Fruit fly (Drosophila melanogaster) whole organism, embryonic: ENCODE data around the gene CG15891.

Experiments
- CG10209 ChIP-seq: fragments of 200-800 bp; sonication (Bioruptor generic); optimal IDR thresholded peaks from 3 replicates; lab custom pipeline; 2017; ENCODE audit warnings: missing biosample characterization, mild to moderate bottlenecking, missing genetic modification characterization, missing genetic modification reagents
- CG10431 ChIP-seq: fragments of 200-800 bp; sonication (Bioruptor generic); optimal IDR thresholded peaks from 3 replicates; lab custom pipeline; 2018; ENCODE audit warnings: missing biosample characterization, mild to moderate bottlenecking, missing genetic modification characterization
- CG10565 ChIP-seq: fragments of 200-800 bp; sonication (Bioruptor generic); optimal IDR thresholded peaks from 3 replicates; lab custom pipeline; 2016; ENCODE audit warnings: missing biosample characterization, mild to moderate bottlenecking, missing genetic modification characterization
- CG10654 ChIP-seq: fragments of 200-800 bp; sonication (Bioruptor generic); optimal IDR thresholded peaks from 2 replicates; lab custom pipeline; 2016; ENCODE audit warnings: missing biosample characterization, missing genetic modification characterization
- CG1233 ChIP-seq: fragments of 200-800 bp; sonication (Bioruptor generic); optimal IDR thresholded peaks from 4 replicates; lab custom pipeline; 2018; ENCODE audit warnings: missing biosample characterization, mild to moderate bottlenecking, missing genetic modification characterization
- CG12769 ChIP-seq: fragments of 200-800 bp; sonication (Bioruptor generic); optimal IDR thresholded peaks from 2 replicates; lab custom pipeline; 2019; ENCODE audit warnings: missing biosample characterization, mild to moderate bottlenecking, missing genetic modification characterization, moderate library complexity
- CG14050 ChIP-seq: fragments of 200-800 bp; sonication (Bioruptor generic); IDR thresholded peaks from 3 replicates; pipeline ENCODE4 v1.3.6; 2022; ENCODE audit warnings: missing biosample characterization, missing genetic modification characterization
- CG14441 ChIP-seq: fragments of 200-800 bp; sonication (Bioruptor generic); IDR thresholded peaks from 2 replicates; pipeline ENCODE4 v1.3.6; 2022; ENCODE audit warnings: missing biosample characterization, missing genetic modification characterization
- CG15696 ChIP-seq: fragments of 200-800 bp; sonication (Bioruptor generic); optimal IDR thresholded peaks from 2 replicates; lab custom pipeline; 2019; ENCODE audit warnings: missing biosample characterization, mild to moderate bottlenecking, missing genetic modification characterization, moderate library complexity
- CG17612 ChIP-seq: fragments of 200-800 bp; sonication (Bioruptor generic); IDR thresholded peaks from 2 replicates; pipeline ENCODE4 v1.3.6; 2022; ENCODE audit warnings: missing biosample characterization, missing genetic modification characterization
- CG1832 ChIP-seq: fragments of 200-800 bp; sonication (Bioruptor generic); optimal IDR thresholded peaks from 2 replicates; lab custom pipeline; 2017; ENCODE audit warnings: missing biosample characterization, mild to moderate bottlenecking, missing genetic modification characterization, inconsistent platforms
- CG2116 ChIP-seq: fragments of 200-800 bp; sonication (Bioruptor generic); optimal IDR thresholded peaks from 3 replicates; lab custom pipeline; 2018; ENCODE audit warnings: missing biosample characterization, mild to moderate bottlenecking, missing genetic modification characterization
- CG34422 ChIP-seq: fragments of 200-800 bp; sonication (Bioruptor generic); IDR thresholded peaks from 3 replicates; pipeline ENCODE4 v1.3.6; 2022; ENCODE audit warnings: missing biosample characterization, missing genetic modification characterization
- CG4617 ChIP-seq: fragments of 200-800 bp; sonication (Bioruptor generic); optimal IDR thresholded peaks from 3 replicates; lab custom pipeline; 2016; ENCODE audit warnings: missing biosample characterization, missing genetic modification characterization, borderline replicate concordance
- CG4820 ChIP-seq: fragments of 200-800 bp; sonication (Bioruptor generic); optimal IDR thresholded peaks from 3 replicates; lab custom pipeline; 2016; ENCODE audit warnings: missing biosample characterization, missing genetic modification characterization
- CG4854 ChIP-seq: fragments of 200-800 bp; sonication (Bioruptor generic); optimal IDR thresholded peaks from 2 replicates; lab custom pipeline; 2016; ENCODE audit warnings: missing biosample characterization, missing genetic modification characterization, inconsistent platforms
- CG8359 ChIP-seq: fragments of 200-800 bp; sonication (Bioruptor generic); optimal IDR thresholded peaks from 2 replicates; lab custom pipeline; 2017; ENCODE audit warnings: missing biosample characterization, mild to moderate bottlenecking, missing genetic modification characterization, borderline replicate concordance
- CG8388 ChIP-seq: fragments of 200-800 bp; sonication (Bioruptor generic); optimal IDR thresholded peaks from 2 replicates; lab custom pipeline; 2019; ENCODE audit warnings: missing biosample characterization, mild to moderate bottlenecking, missing genetic modification characterization, moderate library complexity
- CG9932 ChIP-seq: fragments of 200-800 bp; sonication (Bioruptor generic); IDR thresholded peaks from 2 replicates; pipeline ENCODE4 v1.3.6; 2022; ENCODE audit warnings: missing biosample characterization, missing genetic modification characterization
- D ChIP-seq, 2 experiments: fragments of 200-800 bp in 1 of 2; fragments of >200 bp in 1 of 2; sonication (Bioruptor generic) in 1 of 2; optimal IDR thresholded peaks; 2 replicates in 1 of 2; 3 replicates in 1 of 2; lab custom pipeline; 2017; ENCODE audit warnings: mild to moderate bottlenecking in 1 of 2, missing biosample characterization in 1 of 2, missing genetic modification characterization in 1 of 2, missing genetic modification reagents in 1 of 2
- Drgx ChIP-seq: fragments of 200-800 bp; sonication (Bioruptor generic); IDR thresholded peaks from 2 replicates; pipeline ENCODE4 v1.3.6; 2022; ENCODE audit warnings: missing biosample characterization, missing genetic modification characterization
- Eip74EF ChIP-seq, 2 experiments: fragments of 200-800 bp in 1 of 2; fragments of >200 bp in 1 of 2; sonication (Bioruptor generic) in 1 of 2; optimal IDR thresholded peaks; 2 replicates each; lab custom pipeline; 2017 to 2019; ENCODE audit warnings: missing biosample characterization in 2 of 2, missing genetic modification characterization in 2 of 2, mild to moderate bottlenecking in 1 of 2, moderate library complexity in 1 of 2
- H2.0 ChIP-seq: fragments of 200-800 bp; sonication (Bioruptor generic); IDR thresholded peaks from 2 replicates; pipeline ENCODE4 v1.3.6; 2022; ENCODE audit warnings: missing biosample characterization, missing genetic modification characterization
- HmgZ ChIP-seq: fragments of 200-800 bp; sonication (Bioruptor generic); optimal IDR thresholded peaks from 2 replicates; lab custom pipeline; 2018; ENCODE audit warnings: missing biosample characterization, mild to moderate bottlenecking, missing genetic modification characterization
- MESR4 ChIP-seq: fragments of 200-800 bp; sonication (Bioruptor generic); optimal IDR thresholded peaks from 2 replicates; lab custom pipeline; 2018; ENCODE audit warnings: missing biosample characterization, mild to moderate bottlenecking, missing genetic modification characterization, moderate library complexity
- MTF-1 ChIP-seq: fragments of 200-800 bp; sonication (Bioruptor generic); optimal IDR thresholded peaks from 2 replicates; lab custom pipeline; 2018; ENCODE audit warnings: missing biosample characterization, mild to moderate bottlenecking, missing genetic modification characterization, borderline replicate concordance
- Myb ChIP-seq: fragments of 200-800 bp; sonication (Bioruptor generic); optimal IDR thresholded peaks from 2 replicates; lab custom pipeline; 2016; ENCODE audit warnings: missing biosample characterization, missing genetic modification characterization
- Tbp ChIP-seq: fragments of >200 bp; optimal IDR thresholded peaks from 2 replicates; lab custom pipeline; 2018; ENCODE audit warnings: missing biosample characterization, missing genetic modification characterization
- caup ChIP-seq: fragments of 200-800 bp; sonication (Bioruptor generic); optimal IDR thresholded peaks from 3 replicates; lab custom pipeline; 2017; ENCODE audit warnings: missing biosample characterization, mild to moderate bottlenecking, missing genetic modification characterization, moderate library complexity; ENCODE audit not compliant: severe bottlenecking
- ci ChIP-seq: fragments of 200-800 bp; sonication (Bioruptor generic); IDR thresholded peaks from 3 replicates; pipeline ENCODE4 v1.3.6; 2022; ENCODE audit warnings: missing biosample characterization, missing genetic modification characterization
- da ChIP-seq: fragments of 200-800 bp; sonication (Bioruptor generic); optimal IDR thresholded peaks from 2 replicates; lab custom pipeline; 2016; ENCODE audit warnings: missing biosample characterization, missing genetic modification characterization
- fd102C ChIP-seq: fragments of 200-800 bp; sonication (Bioruptor generic); optimal IDR thresholded peaks from 2 replicates; lab custom pipeline; 2018; ENCODE audit warnings: missing biosample characterization, mild to moderate bottlenecking, missing genetic modification characterization, moderate library complexity
- gem ChIP-seq: fragments of 200-800 bp; sonication (Bioruptor generic); optimal IDR thresholded peaks from 2 replicates; lab custom pipeline; 2019; ENCODE audit warnings: missing biosample characterization, mild to moderate bottlenecking, missing genetic modification characterization, moderate library complexity
- hb ChIP-seq: fragments of 200-800 bp; sonication (Bioruptor generic); IDR thresholded peaks from 3 replicates; pipeline ENCODE4 v1.3.6; 2022; ENCODE audit warnings: missing biosample characterization, missing genetic modification characterization; ENCODE audit not compliant: partially characterized antibody
- jing ChIP-seq: fragments of 200-800 bp; sonication (Bioruptor generic); optimal IDR thresholded peaks from 2 replicates; lab custom pipeline; 2018; ENCODE audit warnings: missing biosample characterization, mild to moderate bottlenecking, missing genetic modification characterization
- odd ChIP-seq: fragments of 200-800 bp; sonication (Bioruptor generic); optimal IDR thresholded peaks from 2 replicates; lab custom pipeline; 2017; ENCODE audit warnings: missing biosample characterization, mild to moderate bottlenecking, missing genetic modification characterization
- onecut ChIP-seq: fragments of 200-800 bp; sonication (Bioruptor generic); IDR thresholded peaks from 2 replicates; pipeline ENCODE4 v1.3.6; 2022; ENCODE audit warnings: missing biosample characterization, missing genetic modification characterization
- pnt ChIP-seq: fragments of 200-800 bp; sonication (Bioruptor generic); optimal IDR thresholded peaks from 3 replicates; lab custom pipeline; 2016; ENCODE audit warnings: missing biosample characterization, missing genetic modification characterization
- pum ChIP-seq: fragments of 200-800 bp; sonication (Bioruptor generic); optimal IDR thresholded peaks from 2 replicates; lab custom pipeline; 2016; ENCODE audit warnings: missing biosample characterization, missing genetic modification characterization
- sc ChIP-seq, 3 experiments: fragments of >200 bp in 2 of 3; fragments of 200-800 bp in 1 of 3; sonication (Bioruptor generic) in 1 of 3; optimal IDR thresholded peaks; 2 replicates in 2 of 3; 3 replicates in 1 of 3; lab custom pipeline; 2017; ENCODE audit warnings: mild to moderate bottlenecking in 1 of 3, missing biosample characterization in 1 of 3, missing genetic modification characterization in 1 of 3, missing genetic modification reagents in 1 of 3
- schlank ChIP-seq: fragments of 200-800 bp; sonication (Bioruptor generic); optimal IDR thresholded peaks from 2 replicates; lab custom pipeline; 2018; ENCODE audit warnings: missing biosample characterization, mild to moderate bottlenecking, missing genetic modification characterization
- scrt ChIP-seq: fragments of 200-800 bp; sonication (Bioruptor generic); optimal IDR thresholded peaks from 2 replicates; lab custom pipeline; 2018; ENCODE audit warnings: missing biosample characterization, mild to moderate bottlenecking, missing genetic modification characterization, moderate library complexity
- slp2 ChIP-seq: fragments of 200-800 bp; sonication (Bioruptor generic); optimal IDR thresholded peaks from 2 replicates; lab custom pipeline; 2016; ENCODE audit warnings: missing biosample characterization, missing genetic modification characterization
- ssp ChIP-seq: fragments of 200-800 bp; sonication (Bioruptor generic); IDR thresholded peaks from 2 replicates; pipeline ENCODE4 v1.3.6; 2022; ENCODE audit warnings: missing biosample characterization, missing genetic modification characterization
- stc ChIP-seq: fragments of 200-800 bp; sonication (Bioruptor generic); IDR thresholded peaks from 2 replicates; pipeline ENCODE4 v1.3.6; 2022; ENCODE audit warnings: missing biosample characterization, missing genetic modification characterization
- tap ChIP-seq: fragments of 200-800 bp; optimal IDR thresholded peaks from 3 replicates; lab custom pipeline; 2019; ENCODE audit warnings: missing biosample characterization, mild to moderate bottlenecking, missing genetic modification characterization, moderate library complexity
- vfl ChIP-seq: fragments of 200-800 bp; sonication (Bioruptor generic); optimal IDR thresholded peaks from 2 replicates; lab custom pipeline; 2016; ENCODE audit warnings: missing biosample characterization, missing genetic modification characterization
- wdn ChIP-seq: fragments of 200-800 bp; sonication (Bioruptor generic); IDR thresholded peaks from 2 replicates; pipeline ENCODE4 v1.3.6; 2022; ENCODE audit warnings: missing biosample characterization, missing genetic modification characterization
- z ChIP-seq: fragments of 200-800 bp; sonication (Bioruptor generic); IDR thresholded peaks from 3 replicates; pipeline ENCODE4 v1.3.6; 2022; ENCODE audit warnings: missing biosample characterization, missing genetic modification characterization

The CG15891 gene

DNA sequence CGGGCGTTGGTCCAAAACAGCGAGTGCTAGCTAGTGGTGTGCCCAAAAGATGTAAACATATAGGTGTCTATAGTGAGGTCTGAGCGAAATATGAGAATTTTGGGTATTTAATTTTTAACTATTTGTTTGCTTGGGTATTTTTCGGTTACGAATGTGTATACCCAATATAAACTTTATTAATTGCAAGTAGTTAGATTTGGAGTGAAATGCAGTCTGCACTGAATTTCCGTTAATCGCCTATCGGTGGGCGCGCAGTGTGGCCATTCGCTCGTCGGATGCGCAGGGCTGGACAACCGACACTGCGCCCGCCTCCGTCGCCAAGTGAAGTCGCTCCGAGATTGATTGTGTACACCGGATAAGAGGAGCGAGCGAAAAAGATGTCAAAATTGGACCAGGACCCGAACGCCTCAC, at the start of gene CG15891, which contains the start of gene CG3815 (continued):
- TF ChIP-seq slp2 (GFP tag; lab: Kevin White, UChicago), result peak; percentile 16
- no peak for TF ChIP-seq fd102C (GFP tag; lab: Kevin White, UChicago)
- peak; percentile 37 for TF ChIP-seq CG10654 (GFP tag; lab: Kevin White, UChicago)
- TF ChIP-seq CG10565 (GFP tag; lab: Kevin White, UChicago), result no peak
- TF ChIP-seq wdn (GFP tag; lab: Robert Waterston, UW), result 0 out of 2 replicates have a peak, but pooled peaks have one; percentile 41
- TF ChIP-seq CG8388 (GFP tag; lab: Kevin White, UChicago), result peak; percentile 55
- peak; percentile 71 for TF ChIP-seq ssp (GFP tag; lab: Robert Waterston, UW)
- TF ChIP-seq ci (GFP tag; lab: Robert Waterston, UW), result 0 out of 3 replicates have a peak, but pooled peaks have one; percentile 40
- peak; percentile 53 for TF ChIP-seq MESR4 (GFP tag; lab: Kevin White, UChicago)
- no peak for TF ChIP-seq CG4854 (GFP tag; lab: Kevin White, UChicago)
- no peak for TF ChIP-seq z (GFP tag; lab: Robert Waterston, UW)
- TF ChIP-seq Drgx (GFP tag; lab: Robert Waterston, UW), result no peak
- TF ChIP-seq Tbp (GFP tag; lab: Kevin White, UChicago), result no peak
- TF ChIP-seq CG10209 (GFP tag; lab: Kevin White, UChicago), result no peak
- no peak for TF ChIP-seq D (optimal IDR thresholded peaks at IDR 0.05; lab: Kevin White, UChicago)
- no peak for TF ChIP-seq D (GFP tag; optimal IDR thresholded peaks at IDR 0.05; lab: Kevin White, UChicago)
- TF ChIP-seq stc (GFP tag; lab: Robert Waterston, UW), result no peak
- TF ChIP-seq scrt (GFP tag; lab: Kevin White, UChicago), result no peak
- TF ChIP-seq CG10431 (GFP tag; lab: Kevin White, UChicago), result no peak
- TF ChIP-seq pnt, result peak; percentile 25
- TF ChIP-seq CG15696 (tag; lab: Kevin White, UChicago), result peak; percentile 56
- peak; percentile 74 for TF ChIP-seq CG9932 (GFP tag; lab: Robert Waterston, UW)
- peak; percentile 35 for TF ChIP-seq schlank (tag; lab: Kevin White, UChicago)
- no peak for TF ChIP-seq sc (optimal IDR thresholded peaks at IDR 0.05; lab: Kevin White, UChicago)
- no peak for TF ChIP-seq sc (GFP tag; optimal IDR thresholded peaks at IDR 0.05; lab: Kevin White, UChicago)
- TF ChIP-seq CG4820 (GFP tag; lab: Kevin White, UChicago), result peak; percentile 10
- no peak for TF ChIP-seq vfl (GFP tag; lab: Kevin White, UChicago)
- no peak for TF ChIP-seq CG1832
- TF ChIP-seq CG4617 (GFP tag; lab: Kevin White, UChicago), result peak; percentile 71
- no peak for TF ChIP-seq gem (tag; lab: Kevin White, UChicago)
- TF ChIP-seq hb (GFP tag; lab: Robert Waterston, UW), result no peak
- no peak for TF ChIP-seq CG8359 (GFP tag; lab: Kevin White, UChicago)
- no peak for TF ChIP-seq MTF-1 (GFP tag; lab: Kevin White, UChicago)
- no peak for TF ChIP-seq odd (GFP tag; lab: Kevin White, UChicago)
- TF ChIP-seq CG14441 (GFP tag; lab: Robert Waterston, UW), result peak; percentile 48; the same call in 1 of the 2 replicates
- no peak for TF ChIP-seq tap (tag; lab: Kevin White, UChicago)
- peak; percentile 61; the same call in 2 of the 3 replicates for TF ChIP-seq CG34422 (GFP tag; lab: Robert Waterston, UW)
- TF ChIP-seq Eip74EF (GFP tag; optimal IDR thresholded peaks at IDR 0.05; lab: Kevin White, UChicago), result no peak
- TF ChIP-seq da, result no peak
- TF ChIP-seq HmgZ (tag; lab: Kevin White, UChicago), result peak; percentile 84
- TF ChIP-seq CG1233 (GFP tag; lab: Kevin White, UChicago), result no peak
- TF ChIP-seq Myb (GFP tag; lab: Kevin White, UChicago), result peak; percentile 91
- no peak for TF ChIP-seq caup (GFP tag; lab: Kevin White, UChicago)
- TF ChIP-seq CG17612 (GFP tag; lab: Robert Waterston, UW), result no peak
- no peak for TF ChIP-seq H2.0 (GFP tag; lab: Robert Waterston, UW)
- peak; percentile 57 for TF ChIP-seq pum (GFP tag; lab: Kevin White, UChicago)
- no peak for TF ChIP-seq CG12769 (tag; lab: Kevin White, UChicago)
- peak; percentile 64 for TF ChIP-seq CG2116
- no peak for TF ChIP-seq CG14050
- TF ChIP-seq jing (GFP tag; lab: Kevin White, UChicago), result no peak
- TF ChIP-seq onecut (GFP tag; lab: Robert Waterston, UW), result peak; percentile 34; the same call in 1 of the 2 replicates
